Fruit fly (Drosophila melanogaster) whole organism, embryonic: Measurements from ENCODE around the gene CG46304.

Experiments
- CG11723 ChIP-seq: fragments of 200-800 bp; sonication (Bioruptor generic); optimal IDR thresholded peaks from 2 replicates; lab custom pipeline; 2017; ENCODE audit warnings: missing biosample characterization, mild to moderate bottlenecking, missing genetic modification characterization
- CG1233 ChIP-seq: fragments of 200-800 bp; sonication (Bioruptor generic); optimal IDR thresholded peaks from 4 replicates; lab custom pipeline; 2018; ENCODE audit warnings: missing biosample characterization, mild to moderate bottlenecking, missing genetic modification characterization
- CG12659 ChIP-seq: fragments of 200-800 bp; sonication (Bioruptor generic); optimal IDR thresholded peaks from 3 replicates; lab custom pipeline; 2017; ENCODE audit warnings: mild to moderate bottlenecking, missing biosample characterization, missing genetic modification reagents, missing genetic modification characterization
- CG17328 ChIP-seq: fragments of 200-800 bp; sonication (Bioruptor generic); IDR thresholded peaks from 2 replicates; pipeline ENCODE4 v1.3.6; 2022; ENCODE audit warnings: missing biosample characterization, missing genetic modification characterization
- CG33557 ChIP-seq: fragments of 200-800 bp; sonication (Bioruptor generic); optimal IDR thresholded peaks from 2 replicates; lab custom pipeline; 2019; ENCODE audit warnings: missing biosample characterization, mild to moderate bottlenecking, missing genetic modification characterization, moderate library complexity
- CG4404 ChIP-seq: fragments of 200-800 bp; sonication (Bioruptor generic); IDR thresholded peaks from 2 replicates; pipeline ENCODE4 v1.3.6; 2022; ENCODE audit warnings: missing biosample characterization, missing genetic modification characterization
- D19A ChIP-seq: fragments of 200-800 bp; optimal IDR thresholded peaks from 3 replicates; lab custom pipeline; 2019; ENCODE audit warnings: missing biosample characterization, mild to moderate bottlenecking, missing genetic modification characterization, moderate library complexity
- Gug ChIP-seq: fragments of 200-800 bp; sonication (Bioruptor generic); IDR thresholded peaks from 4 replicates; pipeline ENCODE4 v1.3.6; 2022; ENCODE audit warnings: missing biosample characterization, missing genetic modification characterization
- Hr3 ChIP-seq: fragments of 200-800 bp; sonication (Bioruptor generic); optimal IDR thresholded peaks from 3 replicates; lab custom pipeline; 2016; ENCODE audit warnings: missing biosample characterization, missing genetic modification characterization
- Ravus ChIP-seq: fragments of 200-800 bp; sonication (Bioruptor generic); IDR thresholded peaks from 2 replicates; pipeline ENCODE4 v1.3.6; 2022; ENCODE audit warnings: missing biosample characterization, missing genetic modification characterization
- eyg ChIP-seq: fragments of 200-800 bp; sonication (Bioruptor generic); optimal IDR thresholded peaks from 3 replicates; lab custom pipeline; 2016; ENCODE audit warnings: missing biosample characterization, missing genetic modification characterization
- mirr ChIP-seq: fragments of 200-800 bp; sonication (Bioruptor generic); optimal IDR thresholded peaks from 3 replicates; lab custom pipeline; 2018; ENCODE audit warnings: missing biosample characterization, mild to moderate bottlenecking, missing genetic modification characterization
- usp ChIP-seq: fragments of >200 bp; optimal IDR thresholded peaks from 2 replicates; lab custom pipeline; 2017; ENCODE audit warnings: missing biosample characterization, missing genetic modification characterization

- TF ChIP-seq D19A (tag; lab: Kevin White, UChicago): peak; percentile 21
- TF ChIP-seq CG12659: no peak
- no peak for TF ChIP-seq Hr3 (GFP tag; lab: Kevin White, UChicago)
- peak; percentile 23; the same call in 1 of the 2 replicates for TF ChIP-seq Ravus (GFP tag; lab: Robert Waterston, UW)
- TF ChIP-seq CG11723 (GFP tag; lab: Kevin White, UChicago): no peak
- peak; percentile 16; the same call in 1 of the 2 replicates for TF ChIP-seq CG4404 (GFP tag; lab: Robert Waterston, UW)
- no peak for TF ChIP-seq usp (GFP tag; lab: Kevin White, UChicago)
- peak; percentile 84 for TF ChIP-seq mirr
- no peak for TF ChIP-seq eyg (GFP tag; lab: Kevin White, UChicago)
- TF ChIP-seq Gug (GFP tag; lab: Robert Waterston, UW): no peak
- no peak for TF ChIP-seq CG33557 (GFP tag; lab: Kevin White, UChicago)
- TF ChIP-seq CG1233 (GFP tag; lab: Kevin White, UChicago): no peak
- TF ChIP-seq CG17328 (GFP tag; lab: Robert Waterston, UW): no peak
Measured at dm6 chr2L:18965367-18966213, 19.5 kb downstream of the CG46304 start.
